Worm (Caenorhabditis elegans): ENCODE results near the gene Y38F1A.1.

DNA sequence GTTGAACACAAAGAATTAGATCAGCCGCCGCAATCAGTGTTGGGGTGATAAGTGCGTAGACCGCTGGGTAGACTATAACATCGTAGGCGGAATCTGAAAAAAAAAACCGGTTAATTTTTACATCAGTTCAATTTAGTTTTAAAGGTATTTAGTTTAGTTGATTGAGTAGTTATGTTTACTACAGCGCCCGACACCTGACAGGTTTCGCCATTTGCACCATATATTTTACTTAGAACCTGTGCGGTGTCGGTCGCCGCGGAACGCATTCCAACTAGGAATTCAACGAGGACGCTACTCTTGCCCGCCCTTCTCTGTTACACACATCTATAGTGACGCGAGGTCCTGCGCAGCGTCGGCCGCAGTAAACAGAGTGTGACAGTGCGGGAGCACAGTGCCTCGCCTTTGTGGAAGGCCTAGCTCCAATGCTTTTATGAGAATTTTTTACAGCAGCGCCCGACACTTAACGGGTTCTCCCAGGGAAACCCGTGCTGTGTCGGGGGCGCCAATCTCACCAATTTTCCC, 13.9 kb upstream of the Y38F1A.1 start:
- no peak for TF ChIP-seq unc-39 (tag; optimal IDR thresholded peaks at IDR 0.05)
- TF ChIP-seq F44E2.7 (GFP tag; IDR thresholded peaks at IDR 0.05): no peak
- TF ChIP-seq daf-19 (GFP tag; conservative IDR thresholded peaks at IDR 0.05): no peak
- no peak for TF ChIP-seq ZK546.5 (tag; optimal IDR thresholded peaks at IDR 0.05)
- TF ChIP-seq Y105C5A.15 (GFP tag; IDR thresholded peaks at IDR 0.05): no peak
- no peak for TF ChIP-seq nhr-237 (tag; optimal IDR thresholded peaks at IDR 0.05)
- TF ChIP-seq nhr-6 (tag; optimal IDR thresholded peaks at IDR 0.05): no peak
- no peak for TF ChIP-seq nhr-77 (tag; optimal IDR thresholded peaks at IDR 0.05)
- no peak for TF ChIP-seq ceh-32 (tag; optimal IDR thresholded peaks at IDR 0.05; ENCODE audit: poor library complexity)

All from whole organism, L4 larva.